Fruit fly (Drosophila melanogaster): ENCODE results near the gene corolla.

corolla gene

dm6 chrX:17679642-17680571 is 48.1 kb upstream of the corolla start:
- TF ChIP-seq Eip78C (GFP tag) (peak; percentile 86), Smox (GFP tag; optimal IDR thresholded peaks at IDR 0.05) (peak; percentile 52), CG6792 (GFP tag; optimal IDR thresholded peaks at IDR 0.05) (peak; percentile 26), CG16779 (tag; optimal IDR thresholded peaks at IDR 0.05) (peak; percentile 12), fkh (GFP tag; optimal IDR thresholded peaks at IDR 0.05) (no peak), Met (GFP tag; optimal IDR thresholded peaks at IDR 0.05) (peak; percentile 6), Ets96B (tag; optimal IDR thresholded peaks at IDR 0.05) (peak; percentile 56), Lpt (GFP tag; optimal IDR thresholded peaks at IDR 0.05) (peak; percentile 14), lz (GFP tag; optimal IDR thresholded peaks at IDR 0.05) (peak; percentile 16), Hr39 (GFP tag; optimal IDR thresholded peaks at IDR 0.05) (peak; percentile 17), CG15336 (GFP tag; IDR thresholded peaks at IDR 0.05) (0 out of 2 replicates have a peak, but pooled peaks have one; percentile 37), CG10631 (GFP tag; optimal IDR thresholded peaks at IDR 0.05) (peak; percentile 47), Sox14 (GFP tag; optimal IDR thresholded peaks at IDR 0.05) (no peak), OdsH (GFP tag; optimal IDR thresholded peaks at IDR 0.05) (peak; percentile 27), fd85E (GFP tag; optimal IDR thresholded peaks at IDR 0.05) (no peak), eg (GFP tag; IDR thresholded peaks at IDR 0.05) (peak; percentile 34; the same call in 2 of the 3 replicates), Ets21C (GFP tag; optimal IDR thresholded peaks at IDR 0.05) (no peak), CG6276 (GFP tag; optimal IDR thresholded peaks at IDR 0.05) (peak; percentile 64), CG32006 (GFP tag; optimal IDR thresholded peaks at IDR 0.05) (peak; percentile 76), spab (GFP tag; optimal IDR thresholded peaks at IDR 0.05) (peak; percentile 50), CG11902 (GFP tag; optimal IDR thresholded peaks at IDR 0.05) (no peak), dac (GFP tag; optimal IDR thresholded peaks at IDR 0.05) (no peak), CG8632 (GFP tag; optimal IDR thresholded peaks at IDR 0.05) (peak; percentile 50), svp (GFP tag) (peak; percentile 50), CG8319 (GFP tag; optimal IDR thresholded peaks at IDR 0.05) (peak; percentile 9), CG34406 (GFP tag; optimal IDR thresholded peaks at IDR 0.05) (peak; percentile 55), CG10669 (GFP tag; optimal IDR thresholded peaks at IDR 0.05) (peak; percentile 37), CG6808 (GFP tag; optimal IDR thresholded peaks at IDR 0.05) (peak; percentile 59), Sox15 (GFP tag; optimal IDR thresholded peaks at IDR 0.05) (peak; percentile 5), CG6163 (GFP tag; IDR thresholded peaks at IDR 0.05) (peak; percentile 40; the same call in 2 of the 3 replicates), pdm3 (GFP tag; optimal IDR thresholded peaks at IDR 0.05) (peak; percentile 53), cyc (GFP tag; optimal IDR thresholded peaks at IDR 0.05) (no peak), CG1621 (tag; optimal IDR thresholded peaks at IDR 0.05) (no peak), CG4318 (GFP tag; optimal IDR thresholded peaks at IDR 0.05) (peak; percentile 39), CG11762 (GFP tag; optimal IDR thresholded peaks at IDR 0.05; ENCODE audit: insufficient read depth) (peak; percentile 49), CG3032 (tag; optimal IDR thresholded peaks at IDR 0.05) (peak; percentile 62), net (GFP tag; optimal IDR thresholded peaks at IDR 0.05) (peak; percentile 21), Hr4 (GFP tag; optimal IDR thresholded peaks at IDR 0.05) (peak; percentile 25), Sox102F (GFP tag; optimal IDR thresholded peaks at IDR 0.05) (no peak), Eip75B (GFP tag; optimal IDR thresholded peaks at IDR 0.05) (no peak), fd59A (GFP tag; optimal IDR thresholded peaks at IDR 0.05) (peak; percentile 29), CG9139 (GFP tag; optimal IDR thresholded peaks at IDR 0.05) (peak; percentile 22), CG3919 (GFP tag; optimal IDR thresholded peaks at IDR 0.05) (peak; percentile 41), esn (GFP tag; optimal IDR thresholded peaks at IDR 0.05) (peak; percentile 64), CG31627 (GFP tag; optimal IDR thresholded peaks at IDR 0.05) (peak; percentile 11), topi (GFP tag; optimal IDR thresholded peaks at IDR 0.05) (peak; percentile 18), Eip93F (GFP tag; optimal IDR thresholded peaks at IDR 0.05) (no peak), ss (GFP tag; optimal IDR thresholded peaks at IDR 0.05) (peak; percentile 43 to 63), Gug (GFP tag; IDR thresholded peaks at IDR 0.05) (no peak), Blimp-1 (GFP tag; optimal IDR thresholded peaks at IDR 0.05) (peak; percentile 39)
